Worm (Caenorhabditis elegans) whole organism, L3 larva: Measurements from ENCODE around the gene T27E7.1.

Experiments
- R02D3.7 ChIP-seq: fragments of 150-350 bp; optimal IDR thresholded peaks from 2 replicates; lab custom pipeline; 2014; ENCODE audit warnings: missing biosample characterization, missing genetic modification characterization
- nhr-11 ChIP-seq: fragments of 150-350 bp; optimal IDR thresholded peaks from 2 replicates; lab custom pipeline; 2014; ENCODE audit warnings: missing biosample characterization, missing genetic modification characterization
- nhr-28 ChIP-seq: fragments of 150-350 bp; optimal IDR thresholded peaks from 2 replicates; lab custom pipeline; 2014; ENCODE audit warnings: missing biosample characterization, missing genetic modification characterization
- nhr-76 ChIP-seq: fragments of 150-350 bp; sonication (generic microtip); optimal IDR thresholded peaks from 5 replicates; lab custom pipeline; 2014; ENCODE audit warnings: missing biosample characterization, missing genetic modification characterization
- snpc-4 ChIP-seq: fragments of 150-350 bp; optimal IDR thresholded peaks from 2 replicates; lab custom pipeline; 2014; ENCODE audit warnings: missing biosample characterization, missing genetic modification characterization
- unc-39 ChIP-seq: sonication (generic microtip); optimal IDR thresholded peaks from 4 replicates; lab custom pipeline; 2017; ENCODE audit warnings: missing biosample characterization, missing genetic modification characterization
- ztf-11 ChIP-seq: fragments of 150-350 bp; optimal IDR thresholded peaks from 2 replicates; lab custom pipeline; 2014; ENCODE audit warnings: missing biosample characterization, missing genetic modification characterization

DNA sequence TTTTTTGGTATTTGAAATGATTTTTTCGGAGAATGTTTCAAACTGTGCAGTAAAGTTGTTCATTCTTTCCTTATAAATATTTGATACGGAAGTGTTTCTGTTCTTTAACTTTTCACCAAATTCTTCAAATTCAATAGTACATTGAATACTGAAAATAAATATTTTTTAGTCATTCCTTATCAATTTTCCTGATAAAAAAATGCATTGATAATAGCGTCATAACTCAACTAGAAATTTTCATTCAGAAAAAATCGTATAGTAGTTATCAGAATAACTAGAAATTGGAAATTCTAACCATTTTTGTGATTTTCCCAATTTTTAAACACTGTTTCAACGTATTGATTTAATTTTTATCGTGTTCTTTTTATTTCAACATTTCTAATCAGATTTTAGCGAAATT is 39.7 kb downstream of the T27E7.1 start:
- TF ChIP-seq snpc-4 (tag; lab: Kevin White, UChicago) (no peak), nhr-11 (no peak), R02D3.7 (tag; lab: Kevin White, UChicago) (no peak), unc-39 (no peak), ztf-11 (tag; lab: Kevin White, UChicago) (no peak), nhr-76 (tag; lab: Kevin White, UChicago) (no peak), nhr-28 (tag; lab: Kevin White, UChicago) (no peak)
